Fruit fly (Drosophila melanogaster): ENCODE results near the gene mab-21.

DNA sequence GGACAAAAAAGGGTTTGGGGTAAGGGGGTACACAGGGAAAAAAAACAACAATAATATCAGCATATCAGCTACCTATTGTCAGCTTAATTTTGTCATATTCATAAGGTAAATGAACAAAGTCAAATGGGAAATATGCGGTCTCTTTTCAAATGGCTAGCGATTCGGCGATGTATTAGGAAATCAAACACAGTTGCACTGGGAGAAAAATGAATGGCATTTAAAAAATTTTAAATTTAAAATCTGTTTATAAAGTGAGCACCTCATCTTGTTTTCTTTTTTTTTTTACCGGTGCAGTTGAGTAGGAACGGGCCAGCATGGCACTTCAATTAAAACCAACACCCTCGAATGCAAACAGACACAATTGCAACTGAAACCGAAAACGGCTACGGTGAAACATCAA lies 41.0 kb upstream of the mab-21 start:
- TF ChIP-seq danr (GFP tag; IDR thresholded peaks at IDR 0.05): no peak
- no peak for TF ChIP-seq sr (GFP tag; IDR thresholded peaks at IDR 0.05)
- no peak for TF ChIP-seq CG12659 (GFP tag; optimal IDR thresholded peaks at IDR 0.05)
- TF ChIP-seq Hand (GFP tag; optimal IDR thresholded peaks at IDR 0.05): no peak
- no peak for TF ChIP-seq HLH4C (GFP tag; IDR thresholded peaks at IDR 0.05; ENCODE audit: partially characterized antibody)
- TF ChIP-seq CG10267 (tag; optimal IDR thresholded peaks at IDR 0.05): no peak
- no peak for TF ChIP-seq br (optimal IDR thresholded peaks at IDR 0.05)
- no peak for TF ChIP-seq CG10274 (GFP tag; optimal IDR thresholded peaks at IDR 0.05)
- TF ChIP-seq CG18764 (GFP tag; optimal IDR thresholded peaks at IDR 0.05): no peak
- TF ChIP-seq zen2 (GFP tag; IDR thresholded peaks at IDR 0.05; ENCODE audit: partially characterized antibody): no peak
- TF ChIP-seq CG31365 (tag; optimal IDR thresholded peaks at IDR 0.05): no peak
